Fruit fly (Drosophila melanogaster) whole organism, embryonic: ENCODE measurements around the gene DIP-alpha.

Experiments used
- ATbp ChIP-seq: fragments of 200-800 bp; sonication (Bioruptor generic); optimal IDR thresholded peaks from 2 replicates; lab custom pipeline; 2017; ENCODE audit warnings: missing biosample characterization, mild to moderate bottlenecking, missing genetic modification characterization, missing genetic modification reagents
- Atf-2 ChIP-seq: fragments of 200-800 bp; sonication (Bioruptor generic); optimal IDR thresholded peaks from 2 replicates; lab custom pipeline; 2016; ENCODE audit warnings: missing biosample characterization, missing genetic modification characterization
- B-H2 ChIP-seq: fragments of 200-800 bp; sonication (Bioruptor generic); optimal IDR thresholded peaks from 2 replicates; lab custom pipeline; 2018; ENCODE audit warnings: missing biosample characterization, mild to moderate bottlenecking, missing genetic modification characterization
- CG10267 ChIP-seq: fragments of 200-800 bp; sonication (Bioruptor generic); optimal IDR thresholded peaks from 2 replicates; lab custom pipeline; 2018; ENCODE audit warnings: missing biosample characterization, mild to moderate bottlenecking, missing genetic modification characterization, moderate library complexity
- CG11456 ChIP-seq: fragments of 200-800 bp; sonication (Bioruptor generic); IDR thresholded peaks from 3 replicates; pipeline ENCODE4 v1.3.6; 2022; ENCODE audit warnings: missing biosample characterization, missing genetic modification characterization
- CG11560 ChIP-seq: fragments of 200-800 bp; sonication (Bioruptor generic); IDR thresholded peaks from 3 replicates; pipeline ENCODE4 v1.3.6; 2022; ENCODE audit warnings: missing biosample characterization, missing genetic modification characterization
- CG13894 ChIP-seq: fragments of 200-800 bp; sonication (Bioruptor generic); optimal IDR thresholded peaks from 3 replicates; lab custom pipeline; 2018; ENCODE audit warnings: missing biosample characterization, mild to moderate bottlenecking, missing genetic modification characterization, moderate library complexity
- CG14860 ChIP-seq: fragments of 200-800 bp; sonication (Bioruptor generic); IDR thresholded peaks from 3 replicates; pipeline ENCODE4 v1.3.6; 2022; ENCODE audit warnings: missing biosample characterization, missing genetic modification characterization; ENCODE audit not compliant: partially characterized antibody
- CG15073 ChIP-seq: fragments of 200-800 bp; sonication (Bioruptor generic); optimal IDR thresholded peaks from 2 replicates; lab custom pipeline; 2016; ENCODE audit warnings: missing biosample characterization, missing genetic modification characterization
- CG16779 ChIP-seq: fragments of 200-800 bp; sonication (Bioruptor generic); IDR thresholded peaks from 2 replicates; pipeline ENCODE4 v1.3.6; 2022; ENCODE audit warnings: missing biosample characterization, missing genetic modification characterization
- CG16815 ChIP-seq: fragments of 200-800 bp; sonication (Bioruptor generic); optimal IDR thresholded peaks from 3 replicates; lab custom pipeline; 2017; ENCODE audit warnings: missing biosample characterization, mild to moderate bottlenecking, missing genetic modification characterization
- CG1792 ChIP-seq: fragments of 200-800 bp; sonication (Bioruptor generic); optimal IDR thresholded peaks from 2 replicates; lab custom pipeline; 2016; ENCODE audit warnings: missing biosample characterization, missing genetic modification characterization
- CG18011 ChIP-seq: fragments of 200-800 bp; sonication (Bioruptor generic); optimal IDR thresholded peaks from 2 replicates; lab custom pipeline; 2017; ENCODE audit warnings: missing biosample characterization, missing genetic modification characterization, mild to moderate bottlenecking, moderate library complexity, missing genotype
- CG3065 ChIP-seq: fragments of 200-800 bp; sonication (Bioruptor generic); optimal IDR thresholded peaks from 2 replicates; lab custom pipeline; 2016; ENCODE audit warnings: missing biosample characterization, missing genetic modification characterization
- CG3281 ChIP-seq: fragments of 200-800 bp; sonication (Bioruptor generic); optimal IDR thresholded peaks from 3 replicates; lab custom pipeline; 2017; ENCODE audit warnings: missing biosample characterization, mild to moderate bottlenecking, missing genetic modification characterization
- CG4404 ChIP-seq: fragments of 200-800 bp; sonication (Bioruptor generic); IDR thresholded peaks from 2 replicates; pipeline ENCODE4 v1.3.6; 2022; ENCODE audit warnings: missing biosample characterization, missing genetic modification characterization
- CG6272 ChIP-seq: fragments of 200-800 bp; sonication (Bioruptor generic); IDR thresholded peaks from 2 replicates; pipeline ENCODE4 v1.3.6; 2022; ENCODE audit warnings: missing biosample characterization, missing genetic modification characterization
- CG6813 ChIP-seq: fragments of 200-800 bp; sonication (Bioruptor generic); optimal IDR thresholded peaks from 2 replicates; lab custom pipeline; 2017; ENCODE audit warnings: missing biosample characterization, missing genetic modification characterization, mild to moderate bottlenecking, moderate library complexity, missing genetic modification reagents
- CG7745 ChIP-seq: fragments of 200-800 bp; sonication (Bioruptor generic); optimal IDR thresholded peaks from 2 replicates; lab custom pipeline; 2018; ENCODE audit warnings: missing biosample characterization, mild to moderate bottlenecking, missing genetic modification characterization, moderate library complexity
- Dip3 ChIP-seq: fragments of 200-800 bp; sonication (Bioruptor generic); optimal IDR thresholded peaks from 3 replicates; lab custom pipeline; 2016; ENCODE audit warnings: missing biosample characterization, missing genetic modification characterization
- Dp ChIP-seq: fragments of 200-800 bp; sonication (Bioruptor generic); optimal IDR thresholded peaks from 2 replicates; lab custom pipeline; 2018; ENCODE audit warnings: missing biosample characterization, mild to moderate bottlenecking, missing genetic modification characterization, moderate library complexity
- Drgx ChIP-seq: fragments of 200-800 bp; sonication (Bioruptor generic); IDR thresholded peaks from 2 replicates; pipeline ENCODE4 v1.3.6; 2022; ENCODE audit warnings: missing biosample characterization, missing genetic modification characterization
- E2f2 ChIP-seq: fragments of 200-800 bp; sonication (Bioruptor generic); IDR thresholded peaks from 2 replicates; pipeline ENCODE4 v1.3.6; 2022; ENCODE audit warnings: missing biosample characterization, missing genetic modification characterization
- GATAe ChIP-seq: fragments of 200-800 bp; sonication (Bioruptor generic); conservative IDR thresholded peaks from 2 replicates; pipeline ENCODE4 v1.3.6; 2022; ENCODE audit warnings: missing biosample characterization, missing genetic modification characterization
- HLH4C ChIP-seq: fragments of 200-800 bp; sonication (Bioruptor generic); IDR thresholded peaks from 3 replicates; pipeline ENCODE4 v1.3.6; 2022; ENCODE audit warnings: missing biosample characterization, missing genetic modification characterization; ENCODE audit not compliant: partially characterized antibody
- HLHmδ ChIP-seq: fragments of 200-800 bp; sonication (Bioruptor generic); optimal IDR thresholded peaks from 2 replicates; lab custom pipeline; 2018; ENCODE audit warnings: missing biosample characterization, mild to moderate bottlenecking, missing genetic modification characterization, moderate library complexity
- Lim3 ChIP-seq: fragments of 200-800 bp; sonication (Bioruptor generic); IDR thresholded peaks from 2 replicates; pipeline ENCODE4 v1.3.6; 2022; ENCODE audit warnings: missing biosample characterization, missing genetic modification characterization
- Mrtf ChIP-seq: fragments of 200-800 bp; sonication (Bioruptor generic); IDR thresholded peaks from 3 replicates; pipeline ENCODE4 v1.3.6; 2022; ENCODE audit warnings: missing biosample characterization, missing genetic modification characterization
- Side ChIP-seq: fragments of 200-800 bp; sonication (Bioruptor generic); optimal IDR thresholded peaks from 2 replicates; lab custom pipeline; 2016; ENCODE audit warnings: missing biosample characterization, missing genetic modification characterization
- caup ChIP-seq: fragments of 200-800 bp; sonication (Bioruptor generic); optimal IDR thresholded peaks from 3 replicates; lab custom pipeline; 2017; ENCODE audit warnings: missing biosample characterization, mild to moderate bottlenecking, missing genetic modification characterization, moderate library complexity; ENCODE audit not compliant: severe bottlenecking
- croc ChIP-seq: fragments of 200-800 bp; sonication (Bioruptor generic); conservative IDR thresholded peaks from 3 replicates; pipeline ENCODE4 v1.3.6; 2022; ENCODE audit warnings: missing biosample characterization, missing genetic modification characterization
- crp ChIP-seq, 2 experiments: fragments of 200-800 bp; sonication (Bioruptor generic); optimal IDR thresholded peaks; 2 replicates in 1 of 2; 3 replicates in 1 of 2; lab custom pipeline; 2017; ENCODE audit warnings: missing biosample characterization in 2 of 2, missing genetic modification characterization in 2 of 2, mild to moderate bottlenecking in 1 of 2, moderate library complexity in 1 of 2
- dmrt99B ChIP-seq: fragments of 200-800 bp; sonication (Bioruptor generic); optimal IDR thresholded peaks from 2 replicates; lab custom pipeline; 2018; ENCODE audit warnings: missing biosample characterization, mild to moderate bottlenecking, missing genetic modification characterization, moderate library complexity
- eyg ChIP-seq: fragments of 200-800 bp; sonication (Bioruptor generic); optimal IDR thresholded peaks from 3 replicates; lab custom pipeline; 2016; ENCODE audit warnings: missing biosample characterization, missing genetic modification characterization
- fd64A ChIP-seq: fragments of 200-800 bp; sonication (Bioruptor generic); optimal IDR thresholded peaks from 3 replicates; lab custom pipeline; 2018; ENCODE audit warnings: missing biosample characterization, mild to moderate bottlenecking, missing genetic modification characterization
- ftz-f1 ChIP-seq: fragments of 200-800 bp; sonication (Bioruptor generic); optimal IDR thresholded peaks from 2 replicates; lab custom pipeline; 2016; ENCODE audit warnings: missing biosample characterization, missing genetic modification characterization
- gcm ChIP-seq: fragments of 200-800 bp; sonication (Bioruptor generic); optimal IDR thresholded peaks from 2 replicates; lab custom pipeline; 2019; ENCODE audit warnings: missing biosample characterization, mild to moderate bottlenecking, missing genetic modification characterization, moderate library complexity
- ham ChIP-seq: fragments of 200-800 bp; sonication (Bioruptor generic); IDR thresholded peaks from 2 replicates; pipeline ENCODE4 v1.3.6; 2022; ENCODE audit warnings: missing biosample characterization, missing genetic modification characterization
- insv ChIP-seq, 2 experiments: fragments of 200-800 bp; sonication (Bioruptor generic); optimal IDR thresholded peaks; 3 replicates each; lab custom pipeline; 2016 to 2018; ENCODE audit warnings: missing biosample characterization in 2 of 2, missing genetic modification characterization in 2 of 2
- lov ChIP-seq, 2 experiments: fragments of 200-800 bp in 1 of 2; fragments of >200 bp in 1 of 2; sonication (Bioruptor generic) in 1 of 2; IDR thresholded peaks in 1 of 2; optimal IDR thresholded peaks in 1 of 2; 2 replicates in 1 of 2; 3 replicates in 1 of 2; pipeline versions ENCODE4 v1.3.6 to Lab custom; 2017 to 2022; ENCODE audit warnings: missing biosample characterization in 1 of 2, missing genetic modification characterization in 1 of 2
- nau ChIP-seq: fragments of 200-800 bp; sonication (Bioruptor generic); optimal IDR thresholded peaks from 3 replicates; lab custom pipeline; 2017; ENCODE audit warnings: missing biosample characterization, mild to moderate bottlenecking, missing genetic modification characterization, missing genetic modification reagents
- nom ChIP-seq: fragments of 200-800 bp; sonication (Bioruptor generic); optimal IDR thresholded peaks from 2 replicates; lab custom pipeline; 2017; ENCODE audit warnings: missing biosample characterization, missing genetic modification characterization, mild to moderate bottlenecking, moderate library complexity, missing genetic modification reagents
- peb ChIP-seq: fragments of 200-800 bp; sonication (Bioruptor generic); IDR thresholded peaks from 2 replicates; pipeline ENCODE4 v1.3.6; 2022; ENCODE audit warnings: missing biosample characterization, missing genetic modification characterization
- pros ChIP-seq: fragments of 200-800 bp; sonication (Bioruptor generic); optimal IDR thresholded peaks from 3 replicates; lab custom pipeline; 2019; ENCODE audit warnings: missing biosample characterization, mild to moderate bottlenecking, missing genetic modification characterization, moderate library complexity
- pzg ChIP-seq: fragments of 200-800 bp; sonication (Bioruptor generic); optimal IDR thresholded peaks from 3 replicates; lab custom pipeline; 2018; ENCODE audit warnings: missing biosample characterization, mild to moderate bottlenecking, missing genetic modification characterization, moderate library complexity
- ro ChIP-seq: fragments of 200-800 bp; sonication (Bioruptor generic); IDR thresholded peaks from 2 replicates; pipeline ENCODE4 v1.3.6; 2022; ENCODE audit warnings: missing biosample characterization, missing genetic modification characterization
- scrt ChIP-seq: fragments of 200-800 bp; sonication (Bioruptor generic); optimal IDR thresholded peaks from 2 replicates; lab custom pipeline; 2018; ENCODE audit warnings: missing biosample characterization, mild to moderate bottlenecking, missing genetic modification characterization, moderate library complexity
- sim ChIP-seq: fragments of 200-800 bp; sonication (Bioruptor generic); IDR thresholded peaks from 2 replicates; pipeline ENCODE4 v1.3.6; 2022; ENCODE audit warnings: missing biosample characterization, missing genetic modification characterization
- slbo ChIP-seq: fragments of 200-800 bp; sonication (Bioruptor generic); IDR thresholded peaks from 2 replicates; pipeline ENCODE4 v1.3.6; 2022; ENCODE audit warnings: missing biosample characterization, missing genetic modification characterization
- tx ChIP-seq: fragments of 200-800 bp; sonication (Bioruptor generic); optimal IDR thresholded peaks from 2 replicates; lab custom pipeline; 2016; ENCODE audit warnings: missing biosample characterization, missing genetic modification characterization
- zen ChIP-seq: fragments of 200-800 bp; sonication (Bioruptor generic); optimal IDR thresholded peaks from 3 replicates; lab custom pipeline; 2018; ENCODE audit warnings: missing biosample characterization, mild to moderate bottlenecking, missing genetic modification characterization, moderate library complexity

Gene DIP-alpha

DNA sequence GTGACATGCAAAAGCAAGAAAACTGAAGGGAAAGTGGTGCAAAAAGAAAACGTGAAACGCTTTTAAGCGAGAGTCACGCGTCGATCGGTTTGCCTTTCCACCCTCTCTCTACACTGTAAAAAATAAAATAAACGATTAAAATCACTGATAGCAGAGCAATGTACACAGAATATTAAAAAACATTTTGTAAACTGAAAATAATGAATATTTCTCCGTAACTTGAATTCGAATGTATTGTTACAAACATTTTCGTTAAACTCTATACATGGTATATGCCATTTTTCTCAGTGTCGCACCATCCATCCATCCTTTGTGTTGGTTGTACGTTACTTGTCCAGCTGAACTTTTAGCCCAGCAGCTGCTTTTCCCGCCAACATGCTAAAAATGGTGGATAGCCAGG, 22.8 kb upstream of the DIP-alpha start (continued):
- TF ChIP-seq pros (GFP tag; lab: Kevin White, UChicago) (no peak), CG11560 (tag; lab: Robert Waterston, UW) (no peak), CG6272 (GFP tag; lab: Robert Waterston, UW) (no peak), ATbp (GFP tag; lab: Kevin White, UChicago) (no peak), Atf-2 (no peak), ham (GFP tag; lab: Robert Waterston, UW) (no peak), peb (no peak), CG14860 (GFP tag; lab: Robert Waterston, UW) (no peak), CG4404 (no peak), nom (GFP tag; lab: Kevin White, UChicago) (no peak), ftz-f1 (GFP tag; lab: Kevin White, UChicago) (no peak), zen (tag; lab: Kevin White, UChicago) (no peak), HLH4C (no peak), dmrt99B (tag; lab: Kevin White, UChicago) (peak; percentile 44), CG13894 (tag; lab: Kevin White, UChicago) (no peak), CG3281 (GFP tag; lab: Kevin White, UChicago) (no peak), ro (GFP tag; lab: Robert Waterston, UW) (no peak), pzg (GFP tag; lab: Kevin White, UChicago) (no peak), CG1792 (GFP tag; lab: Kevin White, UChicago) (no peak), lov (optimal IDR thresholded peaks at IDR 0.05; lab: Kevin White, UChicago) (no peak), lov (GFP tag; IDR thresholded peaks at IDR 0.05; lab: Robert Waterston, UW) (no peak), scrt (GFP tag; lab: Kevin White, UChicago) (peak; percentile 19), CG18011 (GFP tag; lab: Kevin White, UChicago) (no peak), Dip3 (no peak), nau (GFP tag; lab: Kevin White, UChicago) (no peak), CG6813 (GFP tag; lab: Kevin White, UChicago) (no peak), Dp (GFP tag; lab: Kevin White, UChicago) (no peak), CG11456 (GFP tag; lab: Robert Waterston, UW) (no peak), insv (GFP tag; optimal IDR thresholded peaks at IDR 0.05; lab: Kevin White, UChicago) (no peak), HLHmδ (GFP tag; lab: Kevin White, UChicago) (no peak), eyg (GFP tag; lab: Kevin White, UChicago) (no peak), Drgx (GFP tag; lab: Robert Waterston, UW) (peak; percentile 8; the same call in 1 of the 2 replicates), CG16779 (GFP tag; lab: Robert Waterston, UW) (no peak), Mrtf (GFP tag; lab: Robert Waterston, UW) (no peak), slbo (GFP tag; lab: Robert Waterston, UW) (no peak), Lim3 (GFP tag; lab: Robert Waterston, UW) (no peak), CG15073 (no peak), sim (GFP tag; lab: Robert Waterston, UW) (no peak), crp (GFP tag; optimal IDR thresholded peaks at IDR 0.05; lab: Kevin White, UChicago) (no peak), GATAe (GFP tag; lab: Robert Waterston, UW) (no peak), caup (no peak), CG16815 (GFP tag; lab: Kevin White, UChicago) (no peak), croc (GFP tag; lab: Robert Waterston, UW) (no peak), CG10267 (tag; lab: Kevin White, UChicago) (no peak), B-H2 (no peak), fd64A (GFP tag; lab: Kevin White, UChicago) (no peak), CG3065 (no peak), Side (GFP tag; lab: Kevin White, UChicago) (no peak), E2f2 (GFP tag; lab: Robert Waterston, UW) (no peak), CG7745 (tag; lab: Kevin White, UChicago) (no peak), tx (no peak), gcm (GFP tag; lab: Kevin White, UChicago) (no peak)
